Worm (Caenorhabditis elegans) whole organism, young adult: ENCODE data around the gene lim-6.

ENCODE experiments used
- B0035.1 ChIP-seq: sonication (generic microtip); optimal IDR thresholded peaks from 2 replicates; lab custom pipeline; 2016; ENCODE audit warnings: missing genetic modification characterization, mild to moderate bottlenecking, missing compliant biosample characterization, missing genotype, missing genetic modification reagents
- B0336.3 ChIP-seq: fragments of 200-800 bp; sonication (Bioruptor generic); IDR thresholded peaks from 2 replicates; pipeline ENCODE4 v1.3.6; 2022; ENCODE audit warnings: missing genetic modification characterization, missing compliant biosample characterization
- C06A6.2 ChIP-seq: fragments of 200-800 bp; sonication (Bioruptor generic); conservative IDR thresholded peaks from 2 replicates; pipeline ENCODE4 v1.3.6; 2022; ENCODE audit warnings: missing genetic modification characterization, missing compliant biosample characterization
- F22D6.2 ChIP-seq: sonication (generic microtip); optimal IDR thresholded peaks from 2 replicates; lab custom pipeline; 2016; ENCODE audit warnings: mild to moderate bottlenecking, missing genetic modification characterization, missing compliant biosample characterization
- F52B5.7 ChIP-seq: sonication (generic microtip); optimal IDR thresholded peaks from 2 replicates; lab custom pipeline; 2016; ENCODE audit warnings: mild to moderate bottlenecking, missing genetic modification characterization, missing compliant biosample characterization
- Y53G8AR.9 ChIP-seq: fragments of 200-800 bp; sonication (Bioruptor generic); conservative IDR thresholded peaks from 2 replicates; pipeline ENCODE4 v1.3.6; 2022; ENCODE audit warnings: missing genetic modification reagents, missing genetic modification characterization, missing compliant biosample characterization
- Y56A3A.18 ChIP-seq: fragments of 200-800 bp; sonication (Bioruptor generic); IDR thresholded peaks from 2 replicates; pipeline ENCODE4 v1.3.6; 2022; ENCODE audit warnings: missing genetic modification reagents, missing genetic modification characterization, missing compliant biosample characterization
- Y95B8A.8 ChIP-seq: fragments of 200-800 bp; sonication (Bioruptor generic); IDR thresholded peaks from 2 replicates; pipeline ENCODE4 v1.3.6; 2022; ENCODE audit warnings: missing genetic modification reagents, missing genetic modification characterization, missing compliant biosample characterization
- akir-1 ChIP-seq: fragments of 200-800 bp; sonication (Bioruptor generic); optimal IDR thresholded peaks from 2 replicates; lab custom pipeline; 2018; ENCODE audit warnings: mild to moderate bottlenecking, missing genetic modification characterization, moderate library complexity, missing compliant biosample characterization
- ama-1 ChIP-seq, 3 experiments: fragments of 150-350 bp in 1 of 3; sonication (generic microtip) in 2 of 3; optimal IDR thresholded peaks; 2 replicates each; lab custom pipeline; 2014 to 2018; ENCODE audit warnings: missing biosample characterization in 2 of 3, missing genetic modification characterization in 2 of 3, missing genetic modification reagents in 2 of 3
- aptf-2 ChIP-seq: fragments of 200-800 bp; sonication (Bioruptor generic); conservative IDR thresholded peaks from 2 replicates; pipeline ENCODE4 v1.3.6; 2022; ENCODE audit warnings: missing genetic modification reagents, missing genetic modification characterization, missing compliant biosample characterization
- aptf-3 ChIP-seq: fragments of 200-800 bp; sonication (Bioruptor generic); IDR thresholded peaks from 2 replicates; pipeline ENCODE4 v1.3.6; 2022; ENCODE audit warnings: missing genetic modification characterization, missing compliant biosample characterization
- cebp-1 ChIP-seq, 2 experiments: fragments of 200-800 bp in 1 of 2; sonication (Bioruptor generic) in 1 of 2; sonication (generic microtip) in 1 of 2; IDR thresholded peaks in 1 of 2; optimal IDR thresholded peaks in 1 of 2; 2 replicates each; pipeline versions ENCODE4 v1.3.6 to Lab custom; 2017 to 2022; ENCODE audit warnings: missing compliant biosample characterization in 2 of 2, missing genetic modification characterization in 2 of 2, mild to moderate bottlenecking in 1 of 2, missing genetic modification reagents in 1 of 2, moderate library complexity in 1 of 2
- ceh-100 ChIP-seq: fragments of 200-800 bp; sonication (Bioruptor generic); IDR thresholded peaks from 2 replicates; pipeline ENCODE4 v1.3.6; 2022; ENCODE audit warnings: missing genetic modification reagents, missing genetic modification characterization, missing compliant biosample characterization
- ceh-40 ChIP-seq: fragments of 200-800 bp; sonication (Bioruptor generic); IDR thresholded peaks from 2 replicates; pipeline ENCODE4 v1.3.6; 2022; ENCODE audit warnings: missing genetic modification characterization, missing compliant biosample characterization
- dpl-1 ChIP-seq: fragments of 150-350 bp; optimal IDR thresholded peaks from 2 replicates; lab custom pipeline; 2014; ENCODE audit warnings: missing biosample characterization, missing genetic modification reagents, missing genetic modification characterization
- ekl-4 ChIP-seq: fragments of 200-800 bp; sonication (Bioruptor generic); IDR thresholded peaks from 2 replicates; pipeline ENCODE4 v1.3.6; 2022; ENCODE audit warnings: missing genetic modification reagents, missing genetic modification characterization, missing compliant biosample characterization
- gei-17 ChIP-seq: fragments of 200-800 bp; sonication (Bioruptor generic); optimal IDR thresholded peaks from 2 replicates; lab custom pipeline; 2018; ENCODE audit warnings: mild to moderate bottlenecking, missing genetic modification characterization, missing compliant biosample characterization
- hmg-1.2 ChIP-seq: fragments of 200-800 bp; sonication (Bioruptor generic); IDR thresholded peaks from 2 replicates; pipeline ENCODE4 v1.3.6; 2022; ENCODE audit warnings: missing genetic modification reagents, missing genetic modification characterization, missing compliant biosample characterization
- hmg-20 ChIP-seq: fragments of 200-800 bp; sonication (Bioruptor generic); IDR thresholded peaks from 2 replicates; pipeline ENCODE4 v1.3.6; 2022; ENCODE audit warnings: missing genetic modification reagents, missing genetic modification characterization, missing compliant biosample characterization
- hsf-1 ChIP-seq: fragments of 200-800 bp; sonication (Bioruptor generic); IDR thresholded peaks from 2 replicates; pipeline ENCODE4 v1.3.6; 2022; ENCODE audit warnings: missing genetic modification reagents, missing genetic modification characterization, missing compliant biosample characterization
- lin-26 ChIP-seq: fragments of 200-800 bp; sonication (Bioruptor generic); IDR thresholded peaks from 2 replicates; pipeline ENCODE4 v1.3.6; 2022; ENCODE audit warnings: missing genetic modification reagents, missing genetic modification characterization, missing compliant biosample characterization
- lin-35 ChIP-seq, 3 experiments: fragments of 150-350 bp in 2 of 3; sonication (generic microtip) in 1 of 3; optimal IDR thresholded peaks; 2 replicates each; lab custom pipeline; 2014 to 2018; ENCODE audit warnings: missing biosample characterization in 3 of 3, missing genetic modification characterization in 3 of 3, missing genetic modification reagents in 3 of 3
- lin-40 ChIP-seq: sonication (generic microtip); optimal IDR thresholded peaks from 2 replicates; lab custom pipeline; 2016; ENCODE audit warnings: missing genetic modification characterization, mild to moderate bottlenecking, missing compliant biosample characterization, missing genotype, missing genetic modification reagents
- lir-1 ChIP-seq: fragments of 200-800 bp; sonication (Bioruptor generic); conservative IDR thresholded peaks from 2 replicates; pipeline ENCODE4 v1.3.6; 2022; ENCODE audit warnings: missing genetic modification reagents, missing genetic modification characterization, missing compliant biosample characterization
- lsy-27 ChIP-seq: sonication (generic microtip); optimal IDR thresholded peaks from 2 replicates; lab custom pipeline; 2017; ENCODE audit warnings: missing genetic modification characterization, mild to moderate bottlenecking, missing compliant biosample characterization, antibody characterized with exemption, missing genotype, borderline replicate concordance; ENCODE audit not compliant: insufficient read depth
- madf-10 ChIP-seq: sonication (generic microtip); optimal IDR thresholded peaks from 2 replicates; lab custom pipeline; 2016; ENCODE audit warnings: mild to moderate bottlenecking, missing genetic modification characterization, missing compliant biosample characterization
- madf-3 ChIP-seq: fragments of 200-800 bp; sonication (Bioruptor generic); IDR thresholded peaks from 2 replicates; pipeline ENCODE4 v1.3.6; 2022; ENCODE audit warnings: missing genetic modification reagents, missing genetic modification characterization, missing compliant biosample characterization
- madf-8 ChIP-seq: fragments of 200-800 bp; sonication (Bioruptor generic); conservative IDR thresholded peaks from 2 replicates; pipeline ENCODE4 v1.3.6; 2022; ENCODE audit warnings: missing genetic modification reagents, missing genetic modification characterization, missing compliant biosample characterization
- mcd-1 ChIP-seq: fragments of 200-800 bp; sonication (Bioruptor generic); IDR thresholded peaks from 2 replicates; pipeline ENCODE4 v1.3.6; 2022; ENCODE audit warnings: missing genetic modification reagents, missing genetic modification characterization, missing compliant biosample characterization
- mel-28 ChIP-seq: sonication (generic microtip); optimal IDR thresholded peaks from 2 replicates; lab custom pipeline; 2016; ENCODE audit warnings: borderline replicate concordance, mild to moderate bottlenecking, missing genetic modification characterization, missing compliant biosample characterization
- nfyb-1 ChIP-seq: fragments of 200-800 bp; sonication (Bioruptor generic); IDR thresholded peaks from 2 replicates; pipeline ENCODE4 v1.3.6; 2022; ENCODE audit warnings: missing genetic modification reagents, missing genetic modification characterization, missing compliant biosample characterization
- nhr-120 ChIP-seq: fragments of 200-800 bp; sonication (Bioruptor generic); IDR thresholded peaks from 2 replicates; pipeline ENCODE4 v1.3.6; 2022; ENCODE audit warnings: missing genetic modification characterization, missing compliant biosample characterization
- nhr-27 ChIP-seq: fragments of 200-800 bp; sonication (Bioruptor generic); optimal IDR thresholded peaks from 2 replicates; lab custom pipeline; 2018; ENCODE audit warnings: mild to moderate bottlenecking, missing genetic modification characterization, moderate library complexity, missing compliant biosample characterization
- pbrm-1 ChIP-seq: fragments of 200-800 bp; sonication (Bioruptor generic); IDR thresholded peaks from 2 replicates; pipeline ENCODE4 v1.3.6; 2022; ENCODE audit warnings: missing genetic modification reagents, missing genetic modification characterization, missing compliant biosample characterization
- pha-4 ChIP-seq: fragments of 150-350 bp; sonication (generic microtip); optimal IDR thresholded peaks from 2 replicates; lab custom pipeline; 2014; ENCODE audit warnings: missing biosample characterization, missing genetic modification reagents, missing genetic modification characterization
- repo-1 ChIP-seq: sonication (generic microtip); optimal IDR thresholded peaks from 2 replicates; lab custom pipeline; 2017; ENCODE audit warnings: mild to moderate bottlenecking, missing genetic modification characterization, missing compliant biosample characterization
- sea-2 ChIP-seq: fragments of 200-800 bp; sonication (Bioruptor generic); IDR thresholded peaks from 2 replicates; pipeline ENCODE4 v1.3.6; 2022; ENCODE audit warnings: missing genetic modification characterization, missing compliant biosample characterization
- snpc-1.3 ChIP-seq: sonication (generic microtip); optimal IDR thresholded peaks from 2 replicates; lab custom pipeline; 2017; ENCODE audit warnings: missing genetic modification characterization, mild to moderate bottlenecking, missing compliant biosample characterization, antibody characterized with exemption, moderate library complexity, missing genotype, missing genetic modification reagents; ENCODE audit not compliant: insufficient read depth
- tlf-1 ChIP-seq: fragments of 200-800 bp; sonication (Bioruptor generic); optimal IDR thresholded peaks from 2 replicates; lab custom pipeline; 2018; ENCODE audit warnings: mild to moderate bottlenecking, missing genetic modification characterization, missing compliant biosample characterization
- ztf-22 ChIP-seq: fragments of 200-800 bp; sonication (Bioruptor generic); optimal IDR thresholded peaks from 2 replicates; lab custom pipeline; 2018; ENCODE audit warnings: mild to moderate bottlenecking, missing genetic modification characterization, moderate library complexity, missing compliant biosample characterization
- ztf-28 ChIP-seq: fragments of 200-800 bp; sonication (Bioruptor generic); IDR thresholded peaks from 2 replicates; pipeline ENCODE4 v1.3.6; 2022; ENCODE audit warnings: missing genetic modification reagents, missing genetic modification characterization, missing compliant biosample characterization
- ztf-3 ChIP-seq: fragments of 200-800 bp; sonication (Bioruptor generic); optimal IDR thresholded peaks from 2 replicates; lab custom pipeline; 2018; ENCODE audit warnings: mild to moderate bottlenecking, missing genetic modification characterization, missing compliant biosample characterization

Gene lim-6

ce11 chrX:1085000-1085399 lies 12.7 kb downstream of the lim-6 start:
- no peak for TF ChIP-seq nhr-27 (tag; lab: Kevin White, UChicago)
- TF ChIP-seq F52B5.7 (tag; lab: Kevin White, UChicago): no peak
- TF ChIP-seq pbrm-1: no peak
- TF ChIP-seq tlf-1 (GFP tag; lab: Kevin White, UChicago): no peak
- TF ChIP-seq, all 124 proteins: peak for 0

- no peak for TF ChIP-seq cebp-1 (GFP tag; IDR thresholded peaks at IDR 0.05; lab: Robert Waterston, UW)
- peak; percentile 89 for TF ChIP-seq cebp-1 (tag; optimal IDR thresholded peaks at IDR 0.05; lab: Kevin White, UChicago)
- TF ChIP-seq repo-1: no peak
Observed at ce11 chrX:1086406-1086897, 14.2 kb downstream of the lim-6 start.

ce11 chrX:1088048-1088447 lies 15.8 kb downstream of the lim-6 start, which contains the start of gene rei-2:
Gene rei-2, minus strand, starts transcription at chrX:1088148.
- TF ChIP-seq pbrm-1 (no peak), B0035.1 (tag; lab: Kevin White, UChicago) (no peak), hsf-1 (no peak), gei-17 (no peak), ztf-3 (no peak), nhr-120 (GFP tag; lab: Robert Waterston, UW) (no peak), mcd-1 (no peak), lin-40 (no peak), ceh-40 (no peak), F22D6.2 (no peak), madf-10 (tag; lab: Kevin White, UChicago) (no peak), hmg-20 (GFP tag; lab: Robert Waterston, UW) (no peak), Y56A3A.18 (GFP tag; lab: Robert Waterston, UW) (no peak)

- TF ChIP-seq hsf-1 (no peak), pha-4 (tag; lab: Kevin White, UChicago) (no peak), dpl-1 (GFP tag; lab: Kevin White, UChicago) (no peak), akir-1 (GFP tag; lab: Kevin White, UChicago) (no peak), sea-2 (GFP tag; lab: Robert Waterston, UW) (no peak), lsy-27 (no peak), C06A6.2 (GFP tag; lab: Robert Waterston, UW) (no peak), ama-1 (optimal IDR thresholded peaks at IDR 0.05; lab: Kevin White, UChicago) (no peak), ama-1 (GFP tag; optimal IDR thresholded peaks at IDR 0.05; lab: Kevin White, UChicago) (no peak), repo-1 (no peak), ztf-28 (GFP tag; lab: Robert Waterston, UW) (no peak), Y53G8AR.9 (no peak), lir-1 (GFP tag; lab: Robert Waterston, UW) (no peak), ekl-4 (GFP tag; lab: Robert Waterston, UW) (0 out of 2 replicates have a peak, but pooled peaks have one; percentile 39), madf-3 (GFP tag; lab: Robert Waterston, UW) (no peak), aptf-3 (GFP tag; lab: Robert Waterston, UW) (no peak), lin-35 (GFP tag; optimal IDR thresholded peaks at IDR 0.05; lab: Kevin White, UChicago) (no peak), hmg-1.2 (GFP tag; lab: Robert Waterston, UW) (peak; percentile 30), lin-26 (GFP tag; lab: Robert Waterston, UW) (peak; percentile 57; the same call in 1 of the 2 replicates), ceh-100 (0 out of 2 replicates have a peak, but pooled peaks have one; percentile 20), madf-8 (GFP tag; lab: Robert Waterston, UW) (no peak), B0336.3 (GFP tag; lab: Robert Waterston, UW) (no peak), ztf-22 (GFP tag; lab: Kevin White, UChicago) (no peak), snpc-1.3 (no peak), aptf-2 (GFP tag; lab: Robert Waterston, UW) (no peak), Y95B8A.8 (0 out of 2 replicates have a peak, but pooled peaks have one; percentile 33), B0035.1 (tag; lab: Kevin White, UChicago) (no peak), mel-28 (no peak), nfyb-1 (GFP tag; lab: Robert Waterston, UW) (no peak)
Observed at ce11 chrX:1089133-1089532, 16.9 kb downstream of the lim-6 start.
